Worm (Caenorhabditis elegans) whole organism, L1 larva: ENCODE data around the gene set-12.

Experiments used
- C04F5.9 ChIP-seq: sonication (generic microtip); optimal IDR thresholded peaks from 2 replicates; lab custom pipeline; 2016; ENCODE audit warnings: missing genetic modification characterization, missing compliant biosample characterization
- C34B4.2 ChIP-seq: sonication (generic microtip); optimal IDR thresholded peaks from 2 replicates; lab custom pipeline; 2017; ENCODE audit warnings: mild to moderate bottlenecking, missing genetic modification characterization, missing compliant biosample characterization
- F16B12.6 ChIP-seq: fragments of 150-350 bp; optimal IDR thresholded peaks from 2 replicates; lab custom pipeline; 2014; ENCODE audit warnings: missing biosample characterization, missing genetic modification characterization
- Y116A8C.19 ChIP-seq: sonication (generic microtip); optimal IDR thresholded peaks from 2 replicates; lab custom pipeline; 2016; ENCODE audit warnings: missing compliant biosample characterization, missing genetic modification characterization, borderline replicate concordance
- alr-1 ChIP-seq: fragments of 200-800 bp; sonication (Bioruptor generic); optimal IDR thresholded peaks from 2 replicates; lab custom pipeline; 2018; ENCODE audit warnings: borderline replicate concordance, mild to moderate bottlenecking, missing genetic modification characterization, missing compliant biosample characterization
- ceh-63 ChIP-seq: fragments of 200-800 bp; sonication (Bioruptor generic); optimal IDR thresholded peaks from 2 replicates; lab custom pipeline; 2018; ENCODE audit warnings: mild to moderate bottlenecking, missing genetic modification characterization, missing compliant biosample characterization
- ceh-8 ChIP-seq: fragments of 200-800 bp; sonication (Bioruptor generic); optimal IDR thresholded peaks from 2 replicates; lab custom pipeline; 2018; ENCODE audit warnings: mild to moderate bottlenecking, missing genetic modification characterization, moderate library complexity, missing compliant biosample characterization
- ceh-90 ChIP-seq: sonication (generic microtip); optimal IDR thresholded peaks from 2 replicates; lab custom pipeline; 2016; ENCODE audit warnings: missing genetic modification characterization, missing compliant biosample characterization
- ces-1 ChIP-seq: fragments of 150-350 bp; optimal IDR thresholded peaks from 2 replicates; lab custom pipeline; 2014; ENCODE audit warnings: missing biosample characterization, missing genetic modification reagents, missing genetic modification characterization
- dpl-1 ChIP-seq, 3 experiments: fragments of 150-350 bp in 2 of 3; sonication (generic microtip) in 1 of 3; optimal IDR thresholded peaks; 2 replicates each; lab custom pipeline; 2014 to 2017; ENCODE audit warnings: missing biosample characterization in 3 of 3, missing genetic modification characterization in 3 of 3, missing genetic modification reagents in 3 of 3
- efl-1 ChIP-seq, 4 experiments: fragments of 150-350 bp; optimal IDR thresholded peaks in 3 of 4; peaks in 1 of 4; 1 replicate in 1 of 4; 2 replicates in 3 of 4; lab custom pipeline; 2014; ENCODE audit warnings: missing biosample characterization in 2 of 4, missing genetic modification characterization in 2 of 4, missing genetic modification reagents in 2 of 4
- egl-27 ChIP-seq, 2 experiments: fragments of 150-350 bp in 1 of 2; sonication (generic microtip); optimal IDR thresholded peaks; 3 replicates each; lab custom pipeline; 2017 to 2018; ENCODE audit warnings: missing biosample characterization in 2 of 2, missing genetic modification characterization in 2 of 2, missing genetic modification reagents in 2 of 2
- elt-2 ChIP-seq: sonication (generic microtip); optimal IDR thresholded peaks from 2 replicates; lab custom pipeline; 2016; ENCODE audit warnings: missing genetic modification characterization, mild to moderate bottlenecking, inconsistent platforms, missing compliant biosample characterization, missing genetic modification reagents
- ets-5 ChIP-seq: fragments of 200-800 bp; sonication (Bioruptor generic); IDR thresholded peaks from 2 replicates; pipeline ENCODE4 v1.3.6; 2022; ENCODE audit warnings: missing genetic modification characterization, missing compliant biosample characterization
- fos-1 ChIP-seq: fragments of 150-350 bp; optimal IDR thresholded peaks from 2 replicates; lab custom pipeline; 2014; ENCODE audit warnings: missing biosample characterization, missing genetic modification characterization
- hlh-17 ChIP-seq: fragments of 200-800 bp; sonication (Bioruptor generic); optimal IDR thresholded peaks from 2 replicates; lab custom pipeline; 2018; ENCODE audit warnings: missing genetic modification characterization, mild to moderate bottlenecking, missing compliant biosample characterization, moderate library complexity, borderline replicate concordance
- hpl-2 ChIP-seq: fragments of 150-350 bp; optimal IDR thresholded peaks from 2 replicates; lab custom pipeline; 2014; ENCODE audit warnings: missing biosample characterization, missing genetic modification reagents, missing genetic modification characterization
- irx-1 ChIP-seq: sonication (generic microtip); optimal IDR thresholded peaks from 2 replicates; lab custom pipeline; 2016; ENCODE audit warnings: missing genetic modification characterization, missing compliant biosample characterization
- isw-1 ChIP-seq: fragments of 200-800 bp; sonication (Bioruptor generic); IDR thresholded peaks from 2 replicates; pipeline ENCODE4 v1.3.6; 2022; ENCODE audit warnings: missing genetic modification characterization, missing compliant biosample characterization
- lin-14 ChIP-seq: fragments of 200-800 bp; sonication (Bioruptor generic); optimal IDR thresholded peaks from 2 replicates; lab custom pipeline; 2018; ENCODE audit warnings: mild to moderate bottlenecking, missing genetic modification characterization, moderate library complexity, missing compliant biosample characterization
- lin-39 ChIP-seq: fragments of 150-350 bp; optimal IDR thresholded peaks from 2 replicates; lab custom pipeline; 2014; ENCODE audit warnings: missing biosample characterization, missing genetic modification reagents, missing genetic modification characterization
- lsy-2 ChIP-seq, 2 experiments: fragments of 150-350 bp; optimal IDR thresholded peaks; 2 replicates each; lab custom pipeline; 2014; ENCODE audit warnings: missing biosample characterization in 2 of 2, missing genetic modification characterization in 2 of 2
- mab-9 ChIP-seq: fragments of 200-800 bp; sonication (Bioruptor generic); IDR thresholded peaks from 2 replicates; pipeline ENCODE4 v1.3.6; 2022; ENCODE audit warnings: missing genetic modification reagents, missing genetic modification characterization, missing compliant biosample characterization
- mdl-1 ChIP-seq, 2 experiments: fragments of 150-350 bp; optimal IDR thresholded peaks; 2 replicates each; lab custom pipeline; 2014 to 2017; ENCODE audit warnings: missing biosample characterization in 2 of 2, missing genetic modification characterization in 2 of 2, inconsistent platforms in 1 of 2
- mef-2 ChIP-seq: fragments of 150-350 bp; optimal IDR thresholded peaks from 2 replicates; lab custom pipeline; 2014; ENCODE audit warnings: missing biosample characterization, missing genetic modification characterization
- mep-1 ChIP-seq: fragments of 150-350 bp; optimal IDR thresholded peaks from 2 replicates; lab custom pipeline; 2014; ENCODE audit warnings: missing biosample characterization, missing genetic modification characterization
- nhr-12 ChIP-seq: sonication (generic microtip); optimal IDR thresholded peaks from 2 replicates; lab custom pipeline; 2017; ENCODE audit warnings: missing biosample characterization, missing genetic modification characterization
- nhr-20 ChIP-seq: sonication (generic microtip); optimal IDR thresholded peaks from 2 replicates; lab custom pipeline; 2016; ENCODE audit warnings: mild to moderate bottlenecking, missing genetic modification characterization, missing compliant biosample characterization
- nhr-237 ChIP-seq: fragments of 150-350 bp; optimal IDR thresholded peaks from 2 replicates; lab custom pipeline; 2014; ENCODE audit warnings: missing biosample characterization, missing genetic modification characterization
- nhr-47 ChIP-seq: sonication (generic microtip); optimal IDR thresholded peaks from 2 replicates; lab custom pipeline; 2016; ENCODE audit warnings: mild to moderate bottlenecking, missing genetic modification characterization, moderate library complexity, missing compliant biosample characterization
- nhr-71 ChIP-seq: sonication (generic microtip); optimal IDR thresholded peaks from 2 replicates; lab custom pipeline; 2016; ENCODE audit warnings: mild to moderate bottlenecking, missing genetic modification characterization, moderate library complexity, missing compliant biosample characterization
- nhr-77 ChIP-seq: fragments of 150-350 bp; optimal IDR thresholded peaks from 2 replicates; lab custom pipeline; 2014; ENCODE audit warnings: missing biosample characterization, missing genetic modification characterization
- nhr-84 ChIP-seq: sonication (generic microtip); optimal IDR thresholded peaks from 2 replicates; lab custom pipeline; 2017; ENCODE audit warnings: missing biosample characterization, missing genetic modification characterization
- nhr-85 ChIP-seq: sonication (generic microtip); peaks from one replicate; lab custom pipeline; 2016; ENCODE audit warnings: missing genetic modification characterization, inconsistent platforms, missing compliant biosample characterization
- nhr-90 ChIP-seq: sonication (generic microtip); optimal IDR thresholded peaks from 2 replicates; lab custom pipeline; 2016; ENCODE audit warnings: mild to moderate bottlenecking, missing genetic modification characterization, missing compliant biosample characterization; ENCODE audit not compliant: poor library complexity
- pag-3 ChIP-seq: sonication (generic microtip); optimal IDR thresholded peaks from 2 replicates; lab custom pipeline; 2017; ENCODE audit warnings: missing genetic modification characterization, mild to moderate bottlenecking, missing compliant biosample characterization, antibody characterized with exemption, borderline replicate concordance; ENCODE audit not compliant: insufficient read depth
- pax-3 ChIP-seq: fragments of 200-800 bp; sonication (Bioruptor generic); optimal IDR thresholded peaks from 2 replicates; lab custom pipeline; 2018; ENCODE audit warnings: mild to moderate bottlenecking, missing genetic modification characterization, moderate library complexity, missing compliant biosample characterization
- pqm-1 ChIP-seq: sonication (generic microtip); optimal IDR thresholded peaks from 3 replicates; lab custom pipeline; 2017; ENCODE audit warnings: missing biosample characterization, missing genetic modification characterization
- rnt-1 ChIP-seq: sonication (generic microtip); optimal IDR thresholded peaks from 2 replicates; lab custom pipeline; 2016; ENCODE audit warnings: mild to moderate bottlenecking, missing genetic modification characterization, moderate library complexity, missing compliant biosample characterization
- snpc-4 ChIP-seq: fragments of 150-350 bp; optimal IDR thresholded peaks from 2 replicates; lab custom pipeline; 2014; ENCODE audit warnings: missing biosample characterization, missing genetic modification characterization
- snu-23 ChIP-seq: sonication (generic microtip); optimal IDR thresholded peaks from 2 replicates; lab custom pipeline; 2016; ENCODE audit warnings: missing genetic modification characterization, missing compliant biosample characterization
- sptf-1 ChIP-seq: fragments of 150-350 bp; optimal IDR thresholded peaks from 2 replicates; lab custom pipeline; 2014; ENCODE audit warnings: missing biosample characterization, missing genetic modification characterization
- swsn-7 ChIP-seq: sonication (generic microtip); optimal IDR thresholded peaks from 2 replicates; lab custom pipeline; 2016; ENCODE audit warnings: missing genetic modification characterization, missing compliant biosample characterization
- tlp-1 ChIP-seq: fragments of 150-350 bp; optimal IDR thresholded peaks from 2 replicates; lab custom pipeline; 2014; ENCODE audit warnings: missing biosample characterization, missing genetic modification characterization
- unc-130 ChIP-seq: fragments of 150-350 bp; optimal IDR thresholded peaks from 2 replicates; lab custom pipeline; 2017; ENCODE audit warnings: missing biosample characterization, missing genetic modification characterization, inconsistent platforms
- unc-62 ChIP-seq: fragments of 150-350 bp; optimal IDR thresholded peaks from 2 replicates; lab custom pipeline; 2014; ENCODE audit warnings: missing biosample characterization, missing genetic modification reagents, missing genetic modification characterization
- unc-86 ChIP-seq: sonication (generic microtip); optimal IDR thresholded peaks from 2 replicates; lab custom pipeline; 2016; ENCODE audit warnings: missing genetic modification characterization, missing compliant biosample characterization
- unc-98 ChIP-seq: fragments of 200-800 bp; sonication (Bioruptor generic); IDR thresholded peaks from 2 replicates; pipeline ENCODE4 v1.3.6; 2022; ENCODE audit warnings: missing genetic modification characterization, missing compliant biosample characterization
- vab-15 ChIP-seq: sonication (generic microtip); optimal IDR thresholded peaks from 2 replicates; lab custom pipeline; 2017; ENCODE audit warnings: missing genotype, mild to moderate bottlenecking, missing genetic modification characterization, missing compliant biosample characterization
- xbp-1 ChIP-seq: sonication (generic microtip); optimal IDR thresholded peaks from 2 replicates; lab custom pipeline; 2016; ENCODE audit warnings: missing genetic modification characterization, missing compliant biosample characterization
- zag-1 ChIP-seq: fragments of 150-350 bp; optimal IDR thresholded peaks from 2 replicates; lab custom pipeline; 2014; ENCODE audit warnings: missing biosample characterization, missing genetic modification characterization
- zip-4 ChIP-seq: fragments of 200-800 bp; sonication (Bioruptor generic); optimal IDR thresholded peaks from 2 replicates; lab custom pipeline; 2018; ENCODE audit warnings: mild to moderate bottlenecking, missing genetic modification characterization, moderate library complexity, missing compliant biosample characterization
- ztf-11 ChIP-seq, 2 experiments: sonication (generic microtip); optimal IDR thresholded peaks; 2 replicates each; lab custom pipeline; 2016 to 2017; ENCODE audit warnings: missing genetic modification characterization in 2 of 2, missing biosample characterization in 1 of 2, missing compliant biosample characterization in 1 of 2

set-12 gene

ce11 chrX:7715463-7715862 is 20.6 kb downstream of the set-12 start:
- no peak for TF ChIP-seq lin-39 (tag; lab: Kevin White, UChicago)
- TF ChIP-seq elt-2 (tag; lab: Kevin White, UChicago): no peak
- TF ChIP-seq ceh-90 (tag; lab: Kevin White, UChicago): no peak
- TF ChIP-seq dpl-1 (GFP tag; optimal IDR thresholded peaks at IDR 0.05; lab: Kevin White, UChicago): no peak
- TF ChIP-seq snpc-4: no peak
- no peak for TF ChIP-seq Y116A8C.19 (tag; lab: Kevin White, UChicago)
- TF ChIP-seq ets-5 (GFP tag; lab: Robert Waterston, UW): no peak
- TF ChIP-seq ceh-63 (GFP tag; lab: Kevin White, UChicago): no peak
- no peak for TF ChIP-seq C34B4.2 (tag; lab: Kevin White, UChicago)
- TF ChIP-seq unc-86 (tag; lab: Kevin White, UChicago): no peak
- no peak for TF ChIP-seq mab-9 (GFP tag; lab: Robert Waterston, UW)
- TF ChIP-seq xbp-1 (tag; lab: Kevin White, UChicago): no peak
- no peak for TF ChIP-seq vab-15 (tag; lab: Kevin White, UChicago)
- TF ChIP-seq nhr-85 (tag; lab: Kevin White, UChicago): no peak
- TF ChIP-seq swsn-7 (tag; lab: Kevin White, UChicago): no peak
- no peak for TF ChIP-seq efl-1 (optimal IDR thresholded peaks at IDR 0.05; lab: Kevin White, UChicago)
- no peak for TF ChIP-seq efl-1 (GFP tag; optimal IDR thresholded peaks at IDR 0.05 in 1 of 2; lab: Kevin White, UChicago)
- TF ChIP-seq lin-14 (GFP tag; lab: Kevin White, UChicago): peak; percentile 78
- TF ChIP-seq nhr-237: no peak
- TF ChIP-seq nhr-12 (tag; lab: Kevin White, UChicago): no peak
- peak; percentile 68 for TF ChIP-seq rnt-1 (tag; lab: Kevin White, UChicago)
- peak; percentile 78 for TF ChIP-seq nhr-71 (tag; lab: Kevin White, UChicago)
- TF ChIP-seq C04F5.9 (tag; lab: Kevin White, UChicago): no peak
- no peak for TF ChIP-seq pqm-1 (tag; lab: Kevin White, UChicago)
- no peak for TF ChIP-seq F16B12.6
- TF ChIP-seq isw-1 (GFP tag; lab: Robert Waterston, UW): no peak
- TF ChIP-seq irx-1 (tag; lab: Kevin White, UChicago): no peak
- peak in 1 of 2 experiments; percentile 25 for TF ChIP-seq mdl-1 (tag; optimal IDR thresholded peaks at IDR 0.05; lab: Kevin White, UChicago)
- TF ChIP-seq nhr-77 (tag; lab: Kevin White, UChicago): no peak
- no peak for TF ChIP-seq hpl-2
- no peak for TF ChIP-seq ztf-11 (tag; optimal IDR thresholded peaks at IDR 0.05; lab: Kevin White, UChicago)
- TF ChIP-seq nhr-47 (tag; lab: Kevin White, UChicago): no peak
- no peak for TF ChIP-seq zag-1 (tag; lab: Kevin White, UChicago)
- TF ChIP-seq pag-3 (tag; lab: Kevin White, UChicago): no peak
- TF ChIP-seq nhr-20 (tag; lab: Kevin White, UChicago): peak; percentile 38
- no peak for TF ChIP-seq zip-4 (GFP tag; lab: Kevin White, UChicago)
- no peak for TF ChIP-seq tlp-1 (tag; lab: Kevin White, UChicago)
- no peak for TF ChIP-seq mep-1 (tag; lab: Kevin White, UChicago)
- TF ChIP-seq mef-2: no peak
- TF ChIP-seq ces-1 (GFP tag; lab: Kevin White, UChicago): no peak
- TF ChIP-seq nhr-84 (tag; lab: Kevin White, UChicago): no peak
- no peak for TF ChIP-seq unc-62 (GFP tag; lab: Kevin White, UChicago)
- TF ChIP-seq unc-130: peak; percentile 56
- TF ChIP-seq fos-1 (tag; lab: Kevin White, UChicago): no peak
- peak; percentile 32 for TF ChIP-seq snu-23 (GFP tag; lab: Kevin White, UChicago)
- no peak for TF ChIP-seq unc-98 (GFP tag; lab: Robert Waterston, UW)
- TF ChIP-seq pax-3 (tag; lab: Kevin White, UChicago): no peak
- TF ChIP-seq nhr-90: no peak
- no peak for TF ChIP-seq egl-27 (tag; optimal IDR thresholded peaks at IDR 0.05; lab: Kevin White, UChicago)
- TF ChIP-seq lsy-2 (tag; optimal IDR thresholded peaks at IDR 0.05; lab: Kevin White, UChicago): peak in 1 of 2 experiments; percentile 41
- TF ChIP-seq alr-1 (tag; lab: Kevin White, UChicago): no peak
- TF ChIP-seq ceh-8 (GFP tag; lab: Kevin White, UChicago): no peak
- no peak for TF ChIP-seq hlh-17
- no peak for TF ChIP-seq sptf-1
